Worm (Caenorhabditis elegans) whole organism, mixed stage, embryonic: ENCODE data around the gene B0222.15.
A peak's percentile ranks its signal among the peaks of the same experiment; 100 is the strongest.

Experiments
- M03D4.4 ChIP-seq: sonication (generic microtip); optimal IDR thresholded peaks from 2 replicates; lab custom pipeline; 2017; ENCODE audit warnings: mild to moderate bottlenecking, missing genetic modification characterization, missing compliant biosample characterization
- bed-3 ChIP-seq: fragments of 200-800 bp; sonication (Bioruptor generic); optimal IDR thresholded peaks from 3 replicates; lab custom pipeline; 2018; ENCODE audit warnings: mild to moderate bottlenecking, missing genetic modification characterization, moderate library complexity, missing compliant biosample characterization
- blmp-1 ChIP-seq: fragments of 150-350 bp; optimal IDR thresholded peaks from 2 replicates; lab custom pipeline; 2014; ENCODE audit warnings: missing biosample characterization, missing genetic modification characterization
- ceh-83 ChIP-seq: fragments of 200-800 bp; sonication (Bioruptor generic); optimal IDR thresholded peaks from 2 replicates; lab custom pipeline; 2018; ENCODE audit warnings: mild to moderate bottlenecking, missing genetic modification characterization, missing compliant biosample characterization
- ces-1 ChIP-seq: fragments of 150-350 bp; optimal IDR thresholded peaks from 2 replicates; lab custom pipeline; 2014; ENCODE audit warnings: missing biosample characterization, missing genetic modification reagents, missing genetic modification characterization
- drap-1 ChIP-seq: fragments of 200-800 bp; sonication (Bioruptor generic); optimal IDR thresholded peaks from 3 replicates; lab custom pipeline; 2018; ENCODE audit warnings: mild to moderate bottlenecking, missing genetic modification characterization, missing compliant biosample characterization
- elt-1 ChIP-seq: sonication (generic microtip); optimal IDR thresholded peaks from 2 replicates; lab custom pipeline; 2017; ENCODE audit warnings: missing genetic modification characterization, mild to moderate bottlenecking, missing compliant biosample characterization, antibody characterized with exemption, moderate library complexity, borderline replicate concordance; ENCODE audit not compliant: insufficient read depth
- elt-3 ChIP-seq: fragments of 150-350 bp; optimal IDR thresholded peaks from 2 replicates; lab custom pipeline; 2014; ENCODE audit warnings: missing biosample characterization, missing genetic modification characterization
- flh-1 ChIP-seq: fragments of 200-800 bp; sonication (Bioruptor generic); optimal IDR thresholded peaks from 2 replicates; lab custom pipeline; 2018; ENCODE audit warnings: mild to moderate bottlenecking, missing genetic modification characterization, moderate library complexity, missing compliant biosample characterization
- hlh-1 ChIP-seq: fragments of 150-350 bp; optimal IDR thresholded peaks from 2 replicates; lab custom pipeline; 2014; ENCODE audit warnings: missing biosample characterization, missing genetic modification reagents, missing genetic modification characterization
- lin-13 ChIP-seq: fragments of 150-350 bp; optimal IDR thresholded peaks from 2 replicates; lab custom pipeline; 2014; ENCODE audit warnings: missing biosample characterization, missing genetic modification characterization
- lin-32 ChIP-seq: fragments of 200-800 bp; sonication (Bioruptor generic); optimal IDR thresholded peaks from 2 replicates; lab custom pipeline; 2018; ENCODE audit warnings: mild to moderate bottlenecking, missing genetic modification characterization, missing compliant biosample characterization
- lsy-2 ChIP-seq: fragments of 150-350 bp; optimal IDR thresholded peaks from 2 replicates; lab custom pipeline; 2014; ENCODE audit warnings: missing biosample characterization, missing genetic modification characterization
- mep-1 ChIP-seq: fragments of 150-350 bp; optimal IDR thresholded peaks from 2 replicates; lab custom pipeline; 2017; ENCODE audit warnings: missing biosample characterization, missing genetic modification reagents, missing genetic modification characterization, inconsistent platforms
- mls-2 ChIP-seq: sonication (generic microtip); optimal IDR thresholded peaks from 2 replicates; lab custom pipeline; 2016; ENCODE audit warnings: mild to moderate bottlenecking, missing genetic modification characterization, moderate library complexity, missing compliant biosample characterization
- nhr-12 ChIP-seq: fragments of 150-350 bp; optimal IDR thresholded peaks from 2 replicates; lab custom pipeline; 2014; ENCODE audit warnings: missing biosample characterization, missing genetic modification characterization
- nhr-237 ChIP-seq: fragments of 150-350 bp; optimal IDR thresholded peaks from 2 replicates; lab custom pipeline; 2014; ENCODE audit warnings: missing biosample characterization, missing genetic modification characterization
- nhr-28 ChIP-seq: fragments of 150-350 bp; optimal IDR thresholded peaks from 2 replicates; lab custom pipeline; 2014; ENCODE audit warnings: missing biosample characterization, missing genetic modification characterization
- nhr-76 ChIP-seq: sonication (generic microtip); optimal IDR thresholded peaks from 2 replicates; lab custom pipeline; 2017; ENCODE audit warnings: missing biosample characterization, missing genetic modification characterization
- pha-4 ChIP-seq: fragments of 150-350 bp; optimal IDR thresholded peaks from 2 replicates; lab custom pipeline; 2018; ENCODE audit warnings: missing biosample characterization, missing genetic modification reagents, missing genetic modification characterization
- snpc-4 ChIP-seq: fragments of 150-350 bp; optimal IDR thresholded peaks from 2 replicates; lab custom pipeline; 2014; ENCODE audit warnings: missing biosample characterization, missing genetic modification characterization
- sptf-1 ChIP-seq: sonication (generic microtip); optimal IDR thresholded peaks from 2 replicates; lab custom pipeline; 2017; ENCODE audit warnings: mild to moderate bottlenecking, missing genetic modification characterization, moderate library complexity, missing compliant biosample characterization
- tbx-8 ChIP-seq: fragments of 200-800 bp; sonication (Bioruptor generic); optimal IDR thresholded peaks from 2 replicates; lab custom pipeline; 2018; ENCODE audit warnings: mild to moderate bottlenecking, missing genetic modification characterization, moderate library complexity, missing compliant biosample characterization
- unc-120 ChIP-seq: sonication (generic microtip); optimal IDR thresholded peaks from 2 replicates; lab custom pipeline; 2017; ENCODE audit warnings: missing genetic modification characterization, missing compliant biosample characterization; ENCODE audit not compliant: poor library complexity, severe bottlenecking
- unc-39 ChIP-seq: fragments of 150-350 bp; optimal IDR thresholded peaks from 2 replicates; lab custom pipeline; 2014; ENCODE audit warnings: missing biosample characterization, missing genetic modification characterization
- unc-62 ChIP-seq: fragments of 150-350 bp; optimal IDR thresholded peaks from 2 replicates; lab custom pipeline; 2014; ENCODE audit warnings: missing biosample characterization, missing genetic modification reagents, missing genetic modification characterization
- ztf-11 ChIP-seq: fragments of 150-350 bp; optimal IDR thresholded peaks from 2 replicates; lab custom pipeline; 2014; ENCODE audit warnings: missing biosample characterization, missing genetic modification characterization

B0222.15 gene

ce11 chrV:9123186-9123585, 33.4 kb downstream of the B0222.15 start, which contains the start of gene F21C10.11:
F21C10.11 (plus strand) TSS chrV:9123486.
- TF ChIP-seq mls-2 (tag; lab: Kevin White, UChicago) (no peak), M03D4.4 (tag; lab: Kevin White, UChicago) (no peak), mep-1 (tag; lab: Kevin White, UChicago) (no peak), flh-1 (GFP tag; lab: Kevin White, UChicago) (no peak), lsy-2 (tag; lab: Kevin White, UChicago) (no peak), nhr-237 (tag; lab: Kevin White, UChicago) (no peak), tbx-8 (no peak), pha-4 (tag; lab: Kevin White, UChicago) (no peak)

DNA sequence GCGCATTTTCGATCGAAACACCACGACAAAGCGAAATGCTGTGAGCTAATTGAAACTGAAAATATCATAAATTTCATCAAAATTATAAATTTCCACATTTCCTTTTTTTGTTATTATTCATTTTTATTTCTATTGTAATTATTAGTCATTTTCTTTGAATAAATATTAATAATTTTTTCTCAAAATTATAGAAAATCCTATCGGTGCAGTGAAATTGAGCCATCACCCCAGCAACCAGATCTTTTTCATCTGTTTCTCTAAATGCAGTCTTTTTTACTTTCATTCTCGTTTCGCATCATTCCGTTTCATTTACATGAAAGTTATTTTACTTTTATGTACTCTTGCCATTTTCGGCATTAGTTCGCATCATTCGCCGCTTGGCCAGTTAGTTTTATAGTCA, 34.6 kb downstream of the B0222.15 start, which contains the start of gene F21C10.13:
Gene F21C10.13 (plus strand): TSS at position 301 of the 400 bp plus-strand sequence.
- TF ChIP-seq elt-1 (tag; lab: Kevin White, UChicago) (no peak), snpc-4 (no peak), sptf-1 (tag; lab: Kevin White, UChicago) (no peak), nhr-237 (tag; lab: Kevin White, UChicago) (no peak), flh-1 (GFP tag; lab: Kevin White, UChicago) (no peak)
- TF ChIP-seq, all 35 proteins: peak for 0

ce11 chrV:9112467-9112866, 44.1 kb downstream of the B0222.15 start, which contains the start of gene F21C10.7:
F21C10.7 (plus strand) TSS chrV:9112767.
- TF ChIP-seq ztf-11 (tag; lab: Kevin White, UChicago) (no peak), M03D4.4 (tag; lab: Kevin White, UChicago) (no peak), ceh-83 (GFP tag; lab: Kevin White, UChicago) (no peak), elt-3 (tag; lab: Kevin White, UChicago) (no peak), lin-32 (GFP tag; lab: Kevin White, UChicago) (no peak), lin-13 (no peak), drap-1 (no peak), flh-1 (GFP tag; lab: Kevin White, UChicago) (no peak), unc-39 (tag; lab: Kevin White, UChicago) (no peak), nhr-237 (tag; lab: Kevin White, UChicago) (no peak)

- TF ChIP-seq unc-120 (peak; percentile 97), bed-3 (GFP tag; lab: Kevin White, UChicago) (no peak), hlh-1 (tag; lab: Kevin White, UChicago) (peak; percentile 43)
Measured at ce11 chrV:9111957-9112356, 44.6 kb downstream of the B0222.15 start.

ce11 chrV:9109281-9109680, 47.3 kb downstream of the B0222.15 start, which contains the start of gene pqn-31:
pqn-31 (plus strand) TSS chrV:9109581.
- TF ChIP-seq lsy-2 (tag; lab: Kevin White, UChicago): no peak
- no peak for TF ChIP-seq ceh-83 (GFP tag; lab: Kevin White, UChicago)
- no peak for TF ChIP-seq tbx-8
- no peak for TF ChIP-seq nhr-12
- TF ChIP-seq blmp-1 (tag; lab: Kevin White, UChicago): no peak
- TF ChIP-seq nhr-237 (tag; lab: Kevin White, UChicago): no peak
- no peak for TF ChIP-seq snpc-4
- TF ChIP-seq pha-4 (tag; lab: Kevin White, UChicago): no peak
- TF ChIP-seq unc-62 (GFP tag; lab: Kevin White, UChicago): no peak
- no peak for TF ChIP-seq nhr-76 (tag; lab: Kevin White, UChicago)
- no peak for TF ChIP-seq unc-39 (tag; lab: Kevin White, UChicago)
- no peak for TF ChIP-seq hlh-1 (tag; lab: Kevin White, UChicago)
- TF ChIP-seq elt-1 (tag; lab: Kevin White, UChicago): no peak
- no peak for TF ChIP-seq mls-2 (tag; lab: Kevin White, UChicago)
- TF ChIP-seq bed-3 (GFP tag; lab: Kevin White, UChicago): no peak
- TF ChIP-seq sptf-1 (tag; lab: Kevin White, UChicago): no peak
- no peak for TF ChIP-seq nhr-28

- TF ChIP-seq unc-120 (no peak), snpc-4 (no peak), nhr-76 (tag; lab: Kevin White, UChicago) (no peak), nhr-237 (tag; lab: Kevin White, UChicago) (no peak), lsy-2 (tag; lab: Kevin White, UChicago) (no peak), ces-1 (GFP tag; lab: Kevin White, UChicago) (no peak), flh-1 (GFP tag; lab: Kevin White, UChicago) (no peak)
- TF ChIP-seq, all 35 proteins: peak for 0
Measured at ce11 chrV:9108219-9108618, 48.4 kb downstream of the B0222.15 start, which contains the start of gene F21C10.18. F21C10.18 (plus strand) TSS chrV:9108519.
